Worm (Caenorhabditis elegans) whole organism, late embryonic: Measurements from ENCODE around the gene C25E10.13.

ENCODE experiments used
- C38D4.7 ChIP-seq: fragments of 200-800 bp; sonication (Bioruptor generic); optimal IDR thresholded peaks from 2 replicates; lab custom pipeline; 2018; ENCODE audit warnings: mild to moderate bottlenecking, missing genetic modification characterization, moderate library complexity, missing compliant biosample characterization
- K02D7.2 ChIP-seq: sonication (generic microtip); optimal IDR thresholded peaks from 2 replicates; lab custom pipeline; 2017; ENCODE audit warnings: mild to moderate bottlenecking, missing genetic modification characterization, missing compliant biosample characterization
- ama-1 ChIP-seq: fragments of 150-350 bp; optimal IDR thresholded peaks from 2 replicates; lab custom pipeline; 2014
- ceh-19 ChIP-seq: fragments of 200-800 bp; sonication (Bioruptor generic); optimal IDR thresholded peaks from 2 replicates; lab custom pipeline; 2018; ENCODE audit warnings: mild to moderate bottlenecking, missing genetic modification characterization, missing compliant biosample characterization
- che-1 ChIP-seq: sonication (generic microtip); optimal IDR thresholded peaks from 2 replicates; lab custom pipeline; 2016; ENCODE audit warnings: mild to moderate bottlenecking, missing genetic modification characterization, missing compliant biosample characterization
- ets-4 ChIP-seq: sonication (generic microtip); optimal IDR thresholded peaks from 2 replicates; lab custom pipeline; 2016; ENCODE audit warnings: missing genetic modification characterization, missing compliant biosample characterization
- madf-2 ChIP-seq: sonication (generic microtip); optimal IDR thresholded peaks from 2 replicates; lab custom pipeline; 2017; ENCODE audit warnings: missing genetic modification characterization, missing compliant biosample characterization
- nfya-1 ChIP-seq: sonication (generic microtip); optimal IDR thresholded peaks from 2 replicates; lab custom pipeline; 2017; ENCODE audit warnings: missing genetic modification characterization, mild to moderate bottlenecking, missing compliant biosample characterization, antibody characterized with exemption, moderate library complexity
- pax-1 ChIP-seq: fragments of 150-350 bp; optimal IDR thresholded peaks from 2 replicates; lab custom pipeline; 2014; ENCODE audit warnings: missing biosample characterization, missing genetic modification characterization
- pqm-1 ChIP-seq: sonication (generic microtip); optimal IDR thresholded peaks from 2 replicates; lab custom pipeline; 2016; ENCODE audit warnings: missing genetic modification characterization, missing compliant biosample characterization
- ref-2 ChIP-seq: sonication (generic microtip); optimal IDR thresholded peaks from 2 replicates; lab custom pipeline; 2016; ENCODE audit warnings: missing genetic modification characterization, missing compliant biosample characterization
- tbx-2 ChIP-seq: sonication (generic microtip); optimal IDR thresholded peaks from 2 replicates; lab custom pipeline; 2016; ENCODE audit warnings: missing genetic modification characterization, missing compliant biosample characterization
- unc-55 ChIP-seq: sonication (generic microtip); optimal IDR thresholded peaks from 2 replicates; lab custom pipeline; 2017; ENCODE audit warnings: missing biosample characterization, missing genetic modification reagents, missing genetic modification characterization

ce11 chrV:9047555-9048049 is 11.9 kb upstream of the C25E10.13 start, which contains the start of gene C25E10.17:
- TF ChIP-seq nfya-1 (tag; lab: Kevin White, UChicago) = no peak
- TF ChIP-seq K02D7.2 (tag; lab: Kevin White, UChicago) = no peak
- TF ChIP-seq C38D4.7 (GFP tag; lab: Kevin White, UChicago) = no peak
- no peak for TF ChIP-seq ceh-19 (GFP tag; lab: Kevin White, UChicago)
- no peak for TF ChIP-seq ref-2 (tag; lab: Kevin White, UChicago)
- TF ChIP-seq pqm-1 (tag; lab: Kevin White, UChicago) = no peak
- TF ChIP-seq tbx-2 (tag; lab: Kevin White, UChicago) = no peak
- no peak for TF ChIP-seq che-1 (tag; lab: Kevin White, UChicago)
- TF ChIP-seq ama-1 (lab: Kevin White, UChicago) = no peak
- no peak for TF ChIP-seq pax-1 (tag; lab: Kevin White, UChicago)
- no peak for TF ChIP-seq madf-2
- no peak for TF ChIP-seq unc-55
- TF ChIP-seq ets-4 (tag; lab: Kevin White, UChicago) = no peak
